Worm (Caenorhabditis elegans): ENCODE data around the gene T23F2.4.
A peak's percentile ranks its signal among the peaks of the same experiment; 100 is the strongest.

ce11 chrX:5467308-5467707 is 47.6 kb downstream of the T23F2.4 start:
- peak; percentile 61 for TF ChIP-seq nhr-90 (tag; optimal IDR thresholded peaks at IDR 0.05; ENCODE audit: poor library complexity)
- TF ChIP-seq ztf-11 (tag; optimal IDR thresholded peaks at IDR 0.05) = no peak
- TF ChIP-seq ces-1 (GFP tag; optimal IDR thresholded peaks at IDR 0.05) = no peak
- TF ChIP-seq unc-130 (tag; optimal IDR thresholded peaks at IDR 0.05) = no peak
- no peak for TF ChIP-seq lin-13 (GFP tag; optimal IDR thresholded peaks at IDR 0.05)
- no peak for TF ChIP-seq tbx-2 (tag; optimal IDR thresholded peaks at IDR 0.05)
- no peak for TF ChIP-seq nhr-11 (tag; optimal IDR thresholded peaks at IDR 0.05)

All from whole organism, L1 larva.